Worm (Caenorhabditis elegans) whole organism, L4/young adult: ENCODE measurements around the gene Y39B6A.9.

Experiments
- W03F9.2 ChIP-seq: fragments of 150-350 bp; optimal IDR thresholded peaks from 2 replicates; lab custom pipeline; 2014; ENCODE audit warnings: missing biosample characterization, missing genetic modification characterization
- dao-5 ChIP-seq: sonication (generic microtip); optimal IDR thresholded peaks from 2 replicates; lab custom pipeline; 2016; ENCODE audit warnings: missing genotype, missing genetic modification characterization, moderate library complexity, missing compliant biosample characterization

DNA sequence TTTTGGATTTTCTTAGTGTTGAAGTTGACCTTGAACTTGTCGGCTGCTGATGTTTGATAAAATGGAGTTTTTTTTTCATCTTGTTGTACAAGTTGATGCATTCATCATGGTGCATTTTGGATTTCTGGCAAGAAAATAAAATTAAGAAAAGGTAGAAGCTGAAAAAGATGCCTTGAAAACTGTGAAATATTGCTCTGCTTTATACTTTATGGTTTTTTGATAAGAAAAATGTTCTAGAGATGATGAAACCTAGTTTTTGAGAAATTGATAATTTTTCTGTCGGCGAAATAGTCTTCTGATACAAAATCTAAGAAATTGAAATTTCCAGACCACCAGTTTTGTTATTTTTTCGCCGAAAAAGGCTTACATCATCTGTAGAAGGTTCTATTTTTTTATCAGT, 16.0 kb downstream of the Y39B6A.9 start, which contains the start of gene Y39B6A.69:
- TF ChIP-seq W03F9.2 (no peak), dao-5 (tag; lab: Kevin White, UChicago) (no peak)
